Worm (Caenorhabditis elegans) whole organism, L1 larva: Measurements from ENCODE around the gene gap-2.

Source experiments
- F16B12.6 ChIP-seq: fragments of 150-350 bp; optimal IDR thresholded peaks from 2 replicates; lab custom pipeline; 2014; ENCODE audit warnings: missing biosample characterization, missing genetic modification characterization
- ama-1 ChIP-seq: fragments of 150-350 bp; optimal IDR thresholded peaks from 2 replicates; lab custom pipeline; 2014
- ceh-63 ChIP-seq: fragments of 200-800 bp; sonication (Bioruptor generic); optimal IDR thresholded peaks from 2 replicates; lab custom pipeline; 2018; ENCODE audit warnings: mild to moderate bottlenecking, missing genetic modification characterization, missing compliant biosample characterization
- egl-27 ChIP-seq, 2 experiments: fragments of 150-350 bp in 1 of 2; sonication (generic microtip); optimal IDR thresholded peaks; 3 replicates each; lab custom pipeline; 2017 to 2018; ENCODE audit warnings: missing biosample characterization in 2 of 2, missing genetic modification characterization in 2 of 2, missing genetic modification reagents in 2 of 2
- elt-2 ChIP-seq: sonication (generic microtip); optimal IDR thresholded peaks from 2 replicates; lab custom pipeline; 2016; ENCODE audit warnings: missing genetic modification characterization, mild to moderate bottlenecking, inconsistent platforms, missing compliant biosample characterization, missing genetic modification reagents
- mep-1 ChIP-seq: fragments of 150-350 bp; optimal IDR thresholded peaks from 2 replicates; lab custom pipeline; 2014; ENCODE audit warnings: missing biosample characterization, missing genetic modification characterization
- nhr-237 ChIP-seq: fragments of 150-350 bp; optimal IDR thresholded peaks from 2 replicates; lab custom pipeline; 2014; ENCODE audit warnings: missing biosample characterization, missing genetic modification characterization
- swsn-7 ChIP-seq: sonication (generic microtip); optimal IDR thresholded peaks from 2 replicates; lab custom pipeline; 2016; ENCODE audit warnings: missing genetic modification characterization, missing compliant biosample characterization
- tbx-2 ChIP-seq: sonication (generic microtip); optimal IDR thresholded peaks from 2 replicates; lab custom pipeline; 2016; ENCODE audit warnings: missing genetic modification characterization, missing compliant biosample characterization
- unc-86 ChIP-seq: sonication (generic microtip); optimal IDR thresholded peaks from 2 replicates; lab custom pipeline; 2016; ENCODE audit warnings: missing genetic modification characterization, missing compliant biosample characterization

DNA sequence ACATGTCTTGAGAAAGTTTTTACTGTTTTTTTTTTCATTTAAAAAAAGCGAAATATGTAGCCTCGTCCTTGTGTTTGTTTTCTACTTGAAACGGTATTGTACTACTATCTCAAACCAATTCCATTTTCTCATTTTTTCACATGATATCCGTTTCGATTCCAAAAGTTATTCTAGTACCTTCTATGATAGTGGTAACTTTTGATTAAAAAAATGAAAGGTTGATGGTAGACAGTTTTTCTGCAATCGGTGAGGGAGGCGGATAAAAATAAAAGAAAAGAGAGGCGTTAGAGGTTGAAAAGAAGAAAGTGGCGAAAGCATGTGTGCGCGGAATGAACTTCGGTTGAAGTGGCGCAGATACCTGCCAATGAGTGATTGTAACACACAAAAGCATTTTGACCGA lies 55.6 kb downstream of the gap-2 start:
- no peak for TF ChIP-seq nhr-237 (tag; lab: Kevin White, UChicago)
- TF ChIP-seq ceh-63 (GFP tag; lab: Kevin White, UChicago) = no peak
- no peak for TF ChIP-seq swsn-7 (tag; lab: Kevin White, UChicago)
- no peak for TF ChIP-seq F16B12.6
- TF ChIP-seq ama-1 (lab: Kevin White, UChicago) = no peak
- no peak for TF ChIP-seq egl-27 (tag; optimal IDR thresholded peaks at IDR 0.05; lab: Kevin White, UChicago)
- TF ChIP-seq elt-2 (tag; lab: Kevin White, UChicago) = no peak
- TF ChIP-seq mep-1 (tag; lab: Kevin White, UChicago) = peak; percentile 2
- TF ChIP-seq unc-86 (tag; lab: Kevin White, UChicago) = no peak
- TF ChIP-seq tbx-2 = peak; percentile 4
